Fruit fly (Drosophila melanogaster) S2 (cell line): ENCODE measurements around the gene mil.

Experiments used
- CG8478 ChIP-seq: fragments of >200 bp; optimal IDR thresholded peaks from 2 replicates; lab custom pipeline; 2018
- CTCF ChIP-seq, 2 experiments: fragments of >200 bp; optimal IDR thresholded peaks; 2 replicates each; lab custom pipeline; 2018

DNA sequence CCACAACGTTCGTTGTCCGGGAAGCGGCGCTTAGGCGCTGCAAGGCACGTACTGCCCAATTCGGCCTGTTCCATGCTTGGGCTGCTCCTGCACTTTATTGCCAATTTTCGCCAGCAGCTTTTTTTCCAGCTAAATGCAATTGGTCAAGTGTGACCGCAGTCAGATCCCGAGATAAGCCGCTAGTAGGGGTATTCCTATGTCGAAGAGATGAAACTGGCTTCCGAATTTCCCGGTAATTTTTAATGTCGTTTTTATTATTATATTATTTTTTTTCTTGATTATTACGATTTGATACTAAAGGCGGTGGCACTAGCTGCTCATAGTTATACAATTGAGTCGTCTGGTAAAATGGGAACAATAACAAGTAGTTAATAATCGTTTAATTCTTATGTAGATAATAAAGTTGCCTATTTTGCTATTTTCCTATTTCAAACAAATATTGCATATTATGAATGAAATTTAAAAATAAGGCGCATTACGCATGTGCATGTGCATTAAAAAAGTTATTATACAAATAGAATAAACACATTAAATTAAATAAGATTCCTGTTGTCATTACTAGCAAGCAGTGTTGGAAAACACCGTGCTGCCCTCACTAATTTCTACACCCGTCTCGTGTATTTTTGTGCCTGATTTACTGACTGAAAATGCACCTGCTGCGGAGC is 4.2 kb downstream of the mil start, which contains the start of the genes CG5003 and mRpS22:
- TF ChIP-seq CTCF (optimal IDR thresholded peaks at IDR 0.05; lab: Kevin White, UChicago) (no peak), CG8478 (lab: Kevin White, UChicago) (no peak)
